Fruit fly (Drosophila melanogaster) whole organism, embryonic: ENCODE results near the gene sol.

Experiments used
- Awh ChIP-seq: fragments of 200-800 bp; sonication (Bioruptor generic); IDR thresholded peaks from 2 replicates; pipeline ENCODE4, ENCODE4 v1.3.6; 2022; ENCODE audit warnings: missing biosample characterization, missing genetic modification characterization
- CG1024 ChIP-seq: fragments of 200-800 bp; sonication (Bioruptor generic); IDR thresholded peaks from 2 replicates; pipeline ENCODE4 v1.3.6; 2022; ENCODE audit warnings: missing biosample characterization, missing genetic modification characterization
- CG12236 ChIP-seq: fragments of 200-800 bp; sonication (Bioruptor generic); optimal IDR thresholded peaks from 2 replicates; lab custom pipeline; 2016; ENCODE audit warnings: missing biosample characterization, missing genetic modification characterization
- CG12391 ChIP-seq: fragments of 200-800 bp; sonication (Bioruptor generic); optimal IDR thresholded peaks from 3 replicates; lab custom pipeline; 2018; ENCODE audit warnings: missing biosample characterization, mild to moderate bottlenecking, missing genetic modification characterization, moderate library complexity
- CG12659 ChIP-seq: fragments of 200-800 bp; sonication (Bioruptor generic); optimal IDR thresholded peaks from 3 replicates; lab custom pipeline; 2017; ENCODE audit warnings: mild to moderate bottlenecking, missing biosample characterization, missing genetic modification reagents, missing genetic modification characterization
- CG14441 ChIP-seq: fragments of 200-800 bp; sonication (Bioruptor generic); IDR thresholded peaks from 2 replicates; pipeline ENCODE4 v1.3.6; 2022; ENCODE audit warnings: missing biosample characterization, missing genetic modification characterization
- CG1529 ChIP-seq: fragments of 200-800 bp; sonication (Bioruptor generic); optimal IDR thresholded peaks from 3 replicates; lab custom pipeline; 2018; ENCODE audit warnings: missing biosample characterization, missing genetic modification characterization
- CG16863 ChIP-seq: fragments of 200-800 bp; sonication (Bioruptor generic); optimal IDR thresholded peaks from 3 replicates; lab custom pipeline; 2016; ENCODE audit warnings: missing biosample characterization, missing genetic modification characterization
- CG2116 ChIP-seq: fragments of 200-800 bp; sonication (Bioruptor generic); optimal IDR thresholded peaks from 3 replicates; lab custom pipeline; 2018; ENCODE audit warnings: missing biosample characterization, mild to moderate bottlenecking, missing genetic modification characterization
- CG34422 ChIP-seq: fragments of 200-800 bp; sonication (Bioruptor generic); IDR thresholded peaks from 3 replicates; pipeline ENCODE4 v1.3.6; 2022; ENCODE audit warnings: missing biosample characterization, missing genetic modification characterization
- CG4707 ChIP-seq: fragments of 200-800 bp; sonication (Bioruptor generic); optimal IDR thresholded peaks from 2 replicates; lab custom pipeline; 2018; ENCODE audit warnings: missing biosample characterization, mild to moderate bottlenecking, missing genetic modification characterization, moderate library complexity
- CG5180 ChIP-seq: fragments of 200-800 bp; sonication (Bioruptor generic); optimal IDR thresholded peaks from 3 replicates; lab custom pipeline; 2017; ENCODE audit warnings: missing biosample characterization, missing genetic modification characterization, mild to moderate bottlenecking, moderate library complexity, missing genetic modification reagents
- CG7839 ChIP-seq: fragments of 200-800 bp; sonication (Bioruptor generic); optimal IDR thresholded peaks from 3 replicates; lab custom pipeline; 2018; ENCODE audit warnings: missing biosample characterization, mild to moderate bottlenecking, missing genetic modification characterization, moderate library complexity
- CG8281 ChIP-seq: fragments of 200-800 bp; sonication (Bioruptor generic); optimal IDR thresholded peaks from 2 replicates; lab custom pipeline; 2018; ENCODE audit warnings: missing biosample characterization, mild to moderate bottlenecking, missing genetic modification characterization, moderate library complexity
- Dll ChIP-seq: fragments of 200-800 bp; sonication (Bioruptor generic); IDR thresholded peaks from 4 replicates; pipeline ENCODE4 v1.3.6; 2022; ENCODE audit warnings: missing biosample characterization, missing genetic modification characterization; ENCODE audit not compliant: partially characterized antibody
- Ets65A ChIP-seq: fragments of 200-800 bp; sonication (Bioruptor generic); peaks from one replicate; lab custom pipeline; 2016; ENCODE audit warnings: missing biosample characterization, missing genetic modification characterization
- HmgD ChIP-seq: fragments of 200-800 bp; sonication (Bioruptor generic); optimal IDR thresholded peaks from 3 replicates; lab custom pipeline; 2016; ENCODE audit warnings: missing biosample characterization, missing genetic modification characterization
- Hr78 ChIP-seq, 2 experiments: fragments of 200-800 bp in 1 of 2; fragments of >200 bp in 1 of 2; sonication (Bioruptor generic) in 1 of 2; optimal IDR thresholded peaks; 2 replicates each; lab custom pipeline; 2017 to 2019; ENCODE audit warnings: missing biosample characterization in 2 of 2, missing genetic modification characterization in 2 of 2, mild to moderate bottlenecking in 1 of 2, moderate library complexity in 1 of 2
- Six4 ChIP-seq: fragments of 200-800 bp; sonication (Bioruptor generic); optimal IDR thresholded peaks from 2 replicates; lab custom pipeline; 2016; ENCODE audit warnings: missing biosample characterization, missing genetic modification characterization
- Stat92E ChIP-seq, 3 experiments: fragments of >200 bp in 2 of 3; fragments of 200-800 bp in 1 of 3; sonication (Bioruptor generic) in 1 of 3; optimal IDR thresholded peaks; 2 replicates each; lab custom pipeline; 2017 to 2019; ENCODE audit warnings: missing biosample characterization in 3 of 3, missing genetic modification characterization in 3 of 3, mild to moderate bottlenecking in 1 of 3, moderate library complexity in 1 of 3
- Taf1 ChIP-seq: fragments of 200-800 bp; sonication (Bioruptor generic); IDR thresholded peaks from 2 replicates; pipeline ENCODE4 v1.3.6; 2022; ENCODE audit warnings: missing biosample characterization, missing genetic modification characterization
- aop ChIP-seq: fragments of 200-800 bp; sonication (Bioruptor generic); IDR thresholded peaks from 2 replicates; pipeline ENCODE4 v1.3.6; 2022; ENCODE audit warnings: missing biosample characterization, missing genetic modification characterization
- ap ChIP-seq: fragments of 200-800 bp; sonication (Bioruptor generic); IDR thresholded peaks from 2 replicates; pipeline ENCODE4 v1.3.6; 2022; ENCODE audit warnings: missing biosample characterization, missing genetic modification characterization
- az2 ChIP-seq: fragments of 200-800 bp; sonication (Bioruptor generic); optimal IDR thresholded peaks from 3 replicates; lab custom pipeline; 2016; ENCODE audit warnings: missing biosample characterization, missing genetic modification characterization
- br ChIP-seq: fragments of >200 bp; optimal IDR thresholded peaks from 2 replicates; lab custom pipeline; 2017
- chif ChIP-seq, 2 experiments: fragments of 200-800 bp; sonication (Bioruptor generic); optimal IDR thresholded peaks; 3 replicates each; lab custom pipeline; 2016; ENCODE audit warnings: missing biosample characterization in 2 of 2, missing genetic modification characterization in 2 of 2
- chinmo ChIP-seq: fragments of 200-800 bp; sonication (Bioruptor generic); IDR thresholded peaks from 4 replicates; pipeline ENCODE4 v1.3.6; 2022; ENCODE audit warnings: missing biosample characterization, missing genetic modification characterization; ENCODE audit not compliant: partially characterized antibody
- crc ChIP-seq: fragments of 200-800 bp; sonication (Bioruptor generic); optimal IDR thresholded peaks from 2 replicates; lab custom pipeline; 2016; ENCODE audit warnings: missing biosample characterization, missing genetic modification characterization
- croc ChIP-seq: fragments of 200-800 bp; sonication (Bioruptor generic); conservative IDR thresholded peaks from 3 replicates; pipeline ENCODE4 v1.3.6; 2022; ENCODE audit warnings: missing biosample characterization, missing genetic modification characterization
- cwo ChIP-seq: fragments of 200-800 bp; sonication (Bioruptor generic); optimal IDR thresholded peaks from 3 replicates; lab custom pipeline; 2017; ENCODE audit warnings: missing biosample characterization, missing genetic modification characterization, mild to moderate bottlenecking, moderate library complexity, missing genetic modification reagents
- dmrt11E ChIP-seq: fragments of 200-800 bp; sonication (Bioruptor generic); optimal IDR thresholded peaks from 3 replicates; lab custom pipeline; 2018; ENCODE audit warnings: missing biosample characterization, mild to moderate bottlenecking, missing genetic modification characterization, moderate library complexity
- fd102C ChIP-seq: fragments of 200-800 bp; sonication (Bioruptor generic); optimal IDR thresholded peaks from 2 replicates; lab custom pipeline; 2018; ENCODE audit warnings: missing biosample characterization, mild to moderate bottlenecking, missing genetic modification characterization, moderate library complexity
- ham ChIP-seq: fragments of 200-800 bp; sonication (Bioruptor generic); IDR thresholded peaks from 2 replicates; pipeline ENCODE4 v1.3.6; 2022; ENCODE audit warnings: missing biosample characterization, missing genetic modification characterization
- hbn ChIP-seq: fragments of 200-800 bp; sonication (Bioruptor generic); IDR thresholded peaks from 2 replicates; pipeline ENCODE4 v1.3.6; 2022; ENCODE audit warnings: missing biosample characterization, missing genetic modification characterization; ENCODE audit not compliant: partially characterized antibody
- lmd ChIP-seq: fragments of 200-800 bp; sonication (Bioruptor generic); IDR thresholded peaks from 2 replicates; pipeline ENCODE4 v1.3.6; 2022; ENCODE audit warnings: missing biosample characterization, missing genetic modification characterization
- nmo ChIP-seq: fragments of 200-800 bp; sonication (Bioruptor generic); optimal IDR thresholded peaks from 2 replicates; lab custom pipeline; 2018; ENCODE audit warnings: missing biosample characterization, mild to moderate bottlenecking, missing genetic modification characterization, moderate library complexity
- otp ChIP-seq: fragments of 200-800 bp; sonication (Bioruptor generic); IDR thresholded peaks from 3 replicates; pipeline ENCODE4, ENCODE4 v1.3.6; 2022; ENCODE audit warnings: missing biosample characterization, missing genetic modification characterization
- peb ChIP-seq: fragments of 200-800 bp; sonication (Bioruptor generic); IDR thresholded peaks from 2 replicates; pipeline ENCODE4 v1.3.6; 2022; ENCODE audit warnings: missing biosample characterization, missing genetic modification characterization
- phol ChIP-seq: fragments of 200-800 bp; sonication (Bioruptor generic); optimal IDR thresholded peaks from 3 replicates; lab custom pipeline; 2018; ENCODE audit warnings: missing biosample characterization, mild to moderate bottlenecking, missing genetic modification characterization, moderate library complexity
- repo ChIP-seq: fragments of 200-800 bp; sonication (Bioruptor generic); optimal IDR thresholded peaks from 2 replicates; lab custom pipeline; 2016; ENCODE audit warnings: missing biosample characterization, missing genetic modification characterization
- schlank ChIP-seq: fragments of 200-800 bp; sonication (Bioruptor generic); optimal IDR thresholded peaks from 2 replicates; lab custom pipeline; 2018; ENCODE audit warnings: missing biosample characterization, mild to moderate bottlenecking, missing genetic modification characterization
- so ChIP-seq: fragments of 200-800 bp; sonication (Bioruptor generic); IDR thresholded peaks from 3 replicates; pipeline ENCODE4 v1.3.6; 2022; ENCODE audit warnings: missing biosample characterization, missing genetic modification characterization
- tio ChIP-seq: fragments of 200-800 bp; sonication (Bioruptor generic); optimal IDR thresholded peaks from 2 replicates; lab custom pipeline; 2017; ENCODE audit warnings: missing biosample characterization, missing genetic modification characterization, inconsistent platforms
- vfl ChIP-seq: fragments of 200-800 bp; sonication (Bioruptor generic); optimal IDR thresholded peaks from 2 replicates; lab custom pipeline; 2016; ENCODE audit warnings: missing biosample characterization, missing genetic modification characterization
- vvl ChIP-seq: fragments of 200-800 bp; sonication (Bioruptor generic); IDR thresholded peaks from 2 replicates; pipeline ENCODE4 v1.3.6; 2022; ENCODE audit warnings: missing biosample characterization, missing genetic modification characterization
- zfh2 ChIP-seq: fragments of 200-800 bp; sonication (Bioruptor generic); optimal IDR thresholded peaks from 2 replicates; lab custom pipeline; 2016; ENCODE audit warnings: missing biosample characterization, missing genetic modification characterization

The sol gene

dm6 chrX:21369149-21369988 is 19.3 kb downstream of the sol start (continued):
- TF ChIP-seq ap: no peak
- TF ChIP-seq so (GFP tag; lab: Robert Waterston, UW): no peak
- TF ChIP-seq CG2116 (GFP tag; lab: Kevin White, UChicago): peak; percentile 6
- TF ChIP-seq peb: no peak
- no peak for TF ChIP-seq az2
- TF ChIP-seq CG16863 (GFP tag; lab: Kevin White, UChicago): no peak
- no peak for TF ChIP-seq HmgD (GFP tag; lab: Kevin White, UChicago)
- no peak for TF ChIP-seq CG7839
- TF ChIP-seq aop (GFP tag; lab: Robert Waterston, UW): no peak
- no peak for TF ChIP-seq CG5180
- TF ChIP-seq, all 482 proteins: peak for 31

- TF ChIP-seq Taf1 (GFP tag; lab: Robert Waterston, UW): no peak
- TF ChIP-seq br (lab: Kevin White, UChicago): no peak
- TF ChIP-seq ham (GFP tag; lab: Robert Waterston, UW): no peak
- peak; percentile 77 for TF ChIP-seq Dll (GFP tag; lab: Robert Waterston, UW)
- TF ChIP-seq otp (GFP tag; lab: Robert Waterston, UW): no peak; the same call in 2 of the 3 replicates
- TF ChIP-seq Ets65A (GFP tag; lab: Kevin White, UChicago): peak; percentile 85
- 0 out of 2 replicates have a peak, but pooled peaks have one; percentile 18 for TF ChIP-seq CG1024 (GFP tag; lab: Robert Waterston, UW)
- peak; percentile 43 for TF ChIP-seq nmo (GFP tag; lab: Kevin White, UChicago)
- TF ChIP-seq CG8281: no peak
- peak; percentile 93 for TF ChIP-seq cwo
- TF ChIP-seq CG12391: peak; percentile 5
- no peak for TF ChIP-seq CG14441 (GFP tag; lab: Robert Waterston, UW)
- peak; percentile 5 to 29 for TF ChIP-seq chif (GFP tag; optimal IDR thresholded peaks at IDR 0.05; lab: Kevin White, UChicago)
- no peak for TF ChIP-seq Hr78 (GFP tag; optimal IDR thresholded peaks at IDR 0.05; lab: Kevin White, UChicago)
- peak; percentile 63 for TF ChIP-seq CG12659 (GFP tag; lab: Kevin White, UChicago)
- no peak for TF ChIP-seq dmrt11E (tag; lab: Kevin White, UChicago)
- peak; percentile 53 for TF ChIP-seq zfh2 (GFP tag; lab: Kevin White, UChicago)
- peak; percentile 40; the same call in 2 of the 3 replicates for TF ChIP-seq CG34422
- TF ChIP-seq CG1529 (GFP tag; lab: Kevin White, UChicago): no peak
- no peak for TF ChIP-seq hbn
- no peak; the same call in 1 of the 2 replicates for TF ChIP-seq vvl
- no peak for TF ChIP-seq Stat92E (GFP tag; optimal IDR thresholded peaks at IDR 0.05; lab: Kevin White, UChicago)
- no peak for TF ChIP-seq Awh (GFP tag; lab: Robert Waterston, UW)
- TF ChIP-seq lmd: peak; percentile 44; the same call in 1 of the 2 replicates
- TF ChIP-seq repo (GFP tag; lab: Kevin White, UChicago): no peak
- no peak for TF ChIP-seq croc (GFP tag; lab: Robert Waterston, UW)
- TF ChIP-seq chinmo: peak; percentile 62; the same call in 1 of the 4 replicates
- no peak for TF ChIP-seq Six4
- no peak for TF ChIP-seq tio
- no peak for TF ChIP-seq ap
- TF ChIP-seq CG16863 (GFP tag; lab: Kevin White, UChicago): no peak
- no peak for TF ChIP-seq CG12236 (GFP tag; lab: Kevin White, UChicago)
- TF ChIP-seq schlank: no peak
- TF ChIP-seq crc (GFP tag; lab: Kevin White, UChicago): no peak
- no peak for TF ChIP-seq CG4707 (GFP tag; lab: Kevin White, UChicago)
- TF ChIP-seq fd102C (GFP tag; lab: Kevin White, UChicago): no peak
- no peak for TF ChIP-seq vfl
- TF ChIP-seq phol (tag; lab: Kevin White, UChicago): peak; percentile 23
Observed at dm6 chrX:21373659-21374426, 23.8 kb downstream of the sol start, which contains the start of gene slgA. Gene slgA, plus strand, starts transcription at chrX:21374002.
